Worm (Caenorhabditis elegans) whole organism, L4 larva: Measurements from ENCODE around the gene F13H8.2.

Experiments
- ama-1 ChIP-seq: fragments of 150-350 bp; optimal IDR thresholded peaks from 2 replicates; lab custom pipeline; 2014; ENCODE audit warnings: inconsistent platforms, mixed read lengths
- lin-13 ChIP-seq: fragments of 150-350 bp; optimal IDR thresholded peaks from 2 replicates; lab custom pipeline; 2014; ENCODE audit warnings: missing biosample characterization, missing genetic modification reagents, missing genetic modification characterization
- mdl-1 ChIP-seq, 2 experiments: fragments of 150-350 bp in 1 of 2; sonication (generic microtip) in 1 of 2; optimal IDR thresholded peaks; 2 replicates each; lab custom pipeline; 2014 to 2017; ENCODE audit warnings: missing biosample characterization in 2 of 2, missing genetic modification characterization in 2 of 2
- mdt-29 ChIP-seq: fragments of 200-800 bp; sonication (Bioruptor generic); IDR thresholded peaks from 2 replicates; pipeline ENCODE4 v1.3.6; 2022; ENCODE audit warnings: missing genetic modification reagents, missing genetic modification characterization, missing compliant biosample characterization
- nhr-42 ChIP-seq: fragments of 200-800 bp; sonication (Bioruptor generic); IDR thresholded peaks from 2 replicates; pipeline ENCODE4 v1.3.6; 2022; ENCODE audit warnings: missing genetic modification characterization, missing compliant biosample characterization
- pqm-1 ChIP-seq: sonication (generic microtip); optimal IDR thresholded peaks from 2 replicates; lab custom pipeline; 2017; ENCODE audit warnings: missing biosample characterization, missing genetic modification characterization
- snpc-4 ChIP-seq: fragments of 150-350 bp; optimal IDR thresholded peaks from 2 replicates; lab custom pipeline; 2014; ENCODE audit warnings: missing biosample characterization, missing genetic modification characterization

DNA sequence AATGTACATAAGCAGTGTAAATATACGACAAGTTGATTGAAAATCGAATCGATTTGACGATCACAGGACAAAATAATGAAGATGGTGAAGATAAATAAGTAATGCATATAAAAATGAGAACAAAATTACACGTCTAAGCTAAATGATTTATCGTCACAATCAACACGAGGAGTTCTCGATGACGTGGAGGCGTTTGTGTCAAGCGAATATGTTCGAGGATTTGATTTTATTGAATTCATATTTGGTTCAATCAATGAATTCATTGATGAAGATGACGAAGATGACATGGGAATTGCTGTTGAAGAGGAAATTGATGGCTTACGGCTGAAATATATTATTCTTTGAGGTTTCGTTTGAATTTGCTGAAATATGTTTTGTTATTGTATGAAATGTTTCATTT lies 22.4 kb downstream of the F13H8.2 start, which contains the start of gene nyn-3:
- TF ChIP-seq mdt-29 (GFP tag; lab: Robert Waterston, UW): no peak
- TF ChIP-seq snpc-4 (tag; lab: Kevin White, UChicago): no peak
- TF ChIP-seq nhr-42 (GFP tag; lab: Robert Waterston, UW): no peak
- TF ChIP-seq pqm-1 (tag; lab: Kevin White, UChicago): no peak
- TF ChIP-seq mdl-1 (tag; optimal IDR thresholded peaks at IDR 0.05; lab: Kevin White, UChicago): no peak
- no peak for TF ChIP-seq lin-13
- TF ChIP-seq ama-1 (lab: Kevin White, UChicago): no peak
